Fruit fly (Drosophila melanogaster) whole organism, pupa: ENCODE data around the gene Ssb-c31a.

ENCODE experiments used
- CG12605 ChIP-seq: fragments of 200-800 bp; sonication (Bioruptor generic); IDR thresholded peaks from 2 replicates; pipeline ENCODE4 v1.3.6; 2022; ENCODE audit warnings: missing biosample characterization, missing genetic modification characterization
- CG13204 ChIP-seq: fragments of 200-800 bp; sonication (Bioruptor generic); optimal IDR thresholded peaks from 2 replicates; lab custom pipeline; 2018; ENCODE audit warnings: missing biosample characterization, mild to moderate bottlenecking, missing genetic modification characterization, moderate library complexity
- CG14655 ChIP-seq: fragments of 200-800 bp; sonication (Bioruptor generic); optimal IDR thresholded peaks from 3 replicates; lab custom pipeline; 2017; ENCODE audit warnings: mild to moderate bottlenecking, missing biosample characterization, missing genetic modification reagents, missing genetic modification characterization
- CG15710 ChIP-seq: fragments of 200-800 bp; sonication (Bioruptor generic); optimal IDR thresholded peaks from 2 replicates; lab custom pipeline; 2018; ENCODE audit warnings: missing biosample characterization, mild to moderate bottlenecking, missing genetic modification characterization, moderate library complexity
- CG17806 ChIP-seq: fragments of 200-800 bp; sonication (Bioruptor generic); optimal IDR thresholded peaks from 2 replicates; lab custom pipeline; 2018; ENCODE audit warnings: missing biosample characterization, mild to moderate bottlenecking, missing genetic modification characterization, moderate library complexity
- D1 ChIP-seq: fragments of 200-800 bp; sonication (Bioruptor generic); optimal IDR thresholded peaks from 2 replicates; lab custom pipeline; 2018; ENCODE audit warnings: missing biosample characterization, mild to moderate bottlenecking, missing genetic modification characterization, moderate library complexity
- EcR ChIP-seq: fragments of 200-800 bp; sonication (Bioruptor generic); optimal IDR thresholded peaks from 3 replicates; lab custom pipeline; 2019; ENCODE audit warnings: missing biosample characterization, missing genetic modification characterization, mild to moderate bottlenecking, moderate library complexity, missing genetic modification reagents
- Pif1A ChIP-seq: fragments of 200-800 bp; sonication (Bioruptor generic); optimal IDR thresholded peaks from 3 replicates; lab custom pipeline; 2016; ENCODE audit warnings: missing biosample characterization, missing genetic modification characterization
- gl ChIP-seq: fragments of 200-800 bp; sonication (Bioruptor generic); optimal IDR thresholded peaks from 2 replicates; lab custom pipeline; 2018; ENCODE audit warnings: missing biosample characterization, mild to moderate bottlenecking, missing genetic modification characterization

DNA sequence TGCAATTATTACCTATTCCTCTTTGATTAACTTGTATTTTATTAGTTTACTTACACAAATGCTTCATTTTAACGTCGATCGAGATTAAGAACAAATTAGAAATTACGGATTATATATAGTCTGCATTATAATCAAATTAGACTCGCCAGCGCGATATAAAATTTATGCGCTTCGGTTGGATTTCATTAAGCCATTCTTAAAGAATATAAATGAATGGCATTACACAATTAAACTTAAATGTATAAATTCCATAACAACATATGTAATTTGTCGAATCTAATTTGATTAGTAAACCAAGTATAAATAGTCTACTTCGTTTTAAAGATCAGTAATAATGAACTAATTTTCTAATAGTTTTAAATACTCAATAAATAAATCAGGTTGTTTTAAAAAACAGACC is 30.6 kb downstream of the Ssb-c31a start, which contains the start of gene Spn28F:
- no peak for TF ChIP-seq CG15710 (tag; lab: Kevin White, UChicago)
- no peak for TF ChIP-seq CG14655
- TF ChIP-seq D1 (tag; lab: Kevin White, UChicago) = no peak
- no peak for TF ChIP-seq CG12605
- TF ChIP-seq EcR (GFP tag; lab: Kevin White, UChicago) = no peak
- TF ChIP-seq CG13204 (GFP tag; lab: Kevin White, UChicago) = no peak
- TF ChIP-seq Pif1A (GFP tag; lab: Kevin White, UChicago) = no peak
- TF ChIP-seq gl (tag; lab: Kevin White, UChicago) = no peak
- TF ChIP-seq CG17806 (tag; lab: Kevin White, UChicago) = no peak
